Worm (Caenorhabditis elegans): ENCODE data around the gene try-14.

Gene try-14

DNA sequence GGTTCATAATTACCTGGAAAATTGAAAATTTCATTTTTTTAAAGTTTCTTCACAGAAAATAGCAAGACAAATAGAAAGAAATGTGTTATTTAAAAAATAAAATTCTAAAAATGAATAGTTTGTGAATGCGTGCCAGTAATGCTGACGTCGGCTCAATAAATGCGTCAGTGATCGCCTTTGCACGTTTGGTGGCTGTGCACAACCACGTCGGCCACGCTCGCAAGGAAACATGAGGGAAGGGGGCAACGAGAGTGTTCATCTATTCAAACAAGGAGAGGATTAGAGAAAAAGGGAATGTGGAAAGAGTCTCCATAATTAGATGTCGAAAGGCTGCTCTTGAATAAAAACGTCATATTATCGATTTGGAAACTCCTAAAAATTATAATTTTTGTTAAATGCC lies 5.6 kb upstream of the try-14 start, which contains the start of gene uggt-1:
uggt-1 (minus strand) TSS at position 13 of the 400 bp plus-strand sequence.
- TF ChIP-seq blmp-1 (tag; optimal IDR thresholded peaks at IDR 0.05; ENCODE audit: insufficient read depth): no peak
- peak; percentile 82 for TF ChIP-seq nhr-6 (tag; optimal IDR thresholded peaks at IDR 0.05)
- peak; percentile 81 for TF ChIP-seq nhr-21 (tag; optimal IDR thresholded peaks at IDR 0.05)
- TF ChIP-seq snpc-4 (tag; optimal IDR thresholded peaks at IDR 0.05): peak; percentile 55
- TF ChIP-seq nhr-77 (tag; optimal IDR thresholded peaks at IDR 0.05): peak; percentile 46
- peak; percentile 57 to 83 for TF ChIP-seq mdl-1 (tag; optimal IDR thresholded peaks at IDR 0.05)
- no peak for TF ChIP-seq nhr-11 (tag; optimal IDR thresholded peaks at IDR 0.05)
- peak; percentile 99 for TF ChIP-seq crh-2 (tag; optimal IDR thresholded peaks at IDR 0.05)
- peak; percentile 93 for TF ChIP-seq sma-9 (GFP tag; optimal IDR thresholded peaks at IDR 0.05)
- TF ChIP-seq sma-9 (tag; optimal IDR thresholded peaks at IDR 0.05): no peak
- TF ChIP-seq nhr-237 (tag; optimal IDR thresholded peaks at IDR 0.05): no peak
- TF ChIP-seq lsy-2 (tag; optimal IDR thresholded peaks at IDR 0.05): peak; percentile 80 to 94
- TF ChIP-seq lin-11 (tag; optimal IDR thresholded peaks at IDR 0.05): peak; percentile 97
- TF ChIP-seq F13H6.1 (tag; optimal IDR thresholded peaks at IDR 0.05): peak; percentile 94
- TF ChIP-seq nhr-12 (tag; optimal IDR thresholded peaks at IDR 0.05): no peak
- no peak for TF ChIP-seq lin-39 (tag; optimal IDR thresholded peaks at IDR 0.05)
- TF ChIP-seq fos-1 (tag; optimal IDR thresholded peaks at IDR 0.05): peak; percentile 94
- TF ChIP-seq sma-3 (GFP tag; optimal IDR thresholded peaks at IDR 0.05): peak; percentile 88
- TF ChIP-seq ZK546.5 (tag; optimal IDR thresholded peaks at IDR 0.05): no peak
- TF ChIP-seq egl-27 (tag; optimal IDR thresholded peaks at IDR 0.05): peak; percentile 86
- TF ChIP-seq mbf-1 (tag; optimal IDR thresholded peaks at IDR 0.05): no peak
- TF ChIP-seq mab-5 (tag; optimal IDR thresholded peaks at IDR 0.05): peak; percentile 79
- TF ChIP-seq unc-55 (GFP tag; optimal IDR thresholded peaks at IDR 0.05): peak; percentile 90
- no peak for TF ChIP-seq dmd-4 (tag; optimal IDR thresholded peaks at IDR 0.05)
- no peak for TF ChIP-seq ztf-11 (tag; optimal IDR thresholded peaks at IDR 0.05)
- peak; percentile 93 for TF ChIP-seq sem-4 (tag; optimal IDR thresholded peaks at IDR 0.05)
- no peak for TF ChIP-seq nhr-23 (tag; optimal IDR thresholded peaks at IDR 0.05)
- TF ChIP-seq peb-1 (tag; optimal IDR thresholded peaks at IDR 0.05): no peak
- no peak for TF ChIP-seq elt-3 (tag; optimal IDR thresholded peaks at IDR 0.05)
- TF ChIP-seq nhr-25 (tag; optimal IDR thresholded peaks at IDR 0.05): peak; percentile 82
- TF ChIP-seq unc-39 (tag; optimal IDR thresholded peaks at IDR 0.05): no peak
- TF ChIP-seq Y55F3AM.14 (GFP tag; optimal IDR thresholded peaks at IDR 0.05): peak; percentile 82
- peak; percentile 52 for TF ChIP-seq unc-62 (GFP tag; optimal IDR thresholded peaks at IDR 0.05)
- TF ChIP-seq skn-1 (tag; optimal IDR thresholded peaks at IDR 0.05): peak; percentile 69
- TF ChIP-seq elt-1 (tag; optimal IDR thresholded peaks at IDR 0.05): no peak
- TF ChIP-seq ama-1 (optimal IDR thresholded peaks at IDR 0.05): no peak
- no peak for TF ChIP-seq aly-2 (tag; optimal IDR thresholded peaks at IDR 0.05)
- peak; percentile 91 for TF ChIP-seq lin-13 (GFP tag; optimal IDR thresholded peaks at IDR 0.05)
- TF ChIP-seq zag-1 (tag; optimal IDR thresholded peaks at IDR 0.05): peak; percentile 93
- TF ChIP-seq ztf-4 (tag; optimal IDR thresholded peaks at IDR 0.05): peak; percentile 88
- TF ChIP-seq R02D3.7 (tag; optimal IDR thresholded peaks at IDR 0.05): no peak
- peak; percentile 27 for TF ChIP-seq ceh-16 (tag; optimal IDR thresholded peaks at IDR 0.05)
- no peak for TF ChIP-seq ztf-1 (GFP tag; conservative IDR thresholded peaks at IDR 0.05)
- peak; percentile 44 for TF ChIP-seq alr-1 (tag; optimal IDR thresholded peaks at IDR 0.05)
- TF ChIP-seq gmeb-1 (tag; optimal IDR thresholded peaks at IDR 0.05): no peak
- peak; percentile 57 for TF ChIP-seq ceh-82 (tag; optimal IDR thresholded peaks at IDR 0.05)
- no peak for TF ChIP-seq nhr-10 (tag; optimal IDR thresholded peaks at IDR 0.05)
- TF ChIP-seq nhr-129 (tag; optimal IDR thresholded peaks at IDR 0.05): peak; percentile 88
- TF ChIP-seq C34F6.9 (tag; optimal IDR thresholded peaks at IDR 0.05): peak; percentile 90

Data from whole organism, L2 larva.